Worm (Caenorhabditis elegans) whole organism, midembryonic: ENCODE results near the gene C01G6.9.

Experiments
- T22C8.4 ChIP-seq: fragments of 200-800 bp; sonication (Bioruptor generic); IDR thresholded peaks from 2 replicates; pipeline ENCODE4 v1.3.6; 2022; ENCODE audit warnings: missing genetic modification characterization, missing compliant biosample characterization
- cog-1 ChIP-seq: sonication (generic microtip); optimal IDR thresholded peaks from 2 replicates; lab custom pipeline; 2016; ENCODE audit warnings: missing genetic modification characterization, missing compliant biosample characterization
- flt-1 ChIP-seq: fragments of 200-800 bp; sonication (Bioruptor generic); IDR thresholded peaks from 2 replicates; pipeline ENCODE4 v1.3.6; 2022; ENCODE audit warnings: missing genetic modification characterization, missing compliant biosample characterization
- klf-2 ChIP-seq: fragments of 200-800 bp; sonication (Bioruptor generic); conservative IDR thresholded peaks from 2 replicates; pipeline ENCODE4 v1.3.6; 2022; ENCODE audit warnings: missing genetic modification reagents, missing genetic modification characterization, missing compliant biosample characterization
- med-1 ChIP-seq: sonication (generic microtip); optimal IDR thresholded peaks from 2 replicates; lab custom pipeline; 2017; ENCODE audit warnings: missing genetic modification characterization, mild to moderate bottlenecking, missing compliant biosample characterization, antibody characterized with exemption, missing genetic modification reagents; ENCODE audit not compliant: insufficient read depth
- ref-1 ChIP-seq: fragments of 200-800 bp; sonication (Bioruptor generic); conservative IDR thresholded peaks from 2 replicates; pipeline ENCODE4 v1.3.6; 2022; ENCODE audit warnings: missing genetic modification reagents, missing genetic modification characterization, missing compliant biosample characterization
- tab-1 ChIP-seq: fragments of 200-800 bp; sonication (Bioruptor generic); IDR thresholded peaks from 2 replicates; pipeline ENCODE4 v1.3.6; 2022; ENCODE audit warnings: missing genetic modification characterization, missing compliant biosample characterization
- ztf-23 ChIP-seq: fragments of 200-800 bp; sonication (Bioruptor generic); IDR thresholded peaks from 2 replicates; pipeline ENCODE4 v1.3.6; 2022; ENCODE audit warnings: missing genetic modification reagents, missing genetic modification characterization, missing compliant biosample characterization
- ztf-29 ChIP-seq: fragments of 200-800 bp; sonication (Bioruptor generic); IDR thresholded peaks from 2 replicates; pipeline ENCODE4 v1.3.6; 2022; ENCODE audit warnings: missing genetic modification reagents, missing genetic modification characterization, missing compliant biosample characterization

Gene C01G6.9

ce11 chrII:9310794-9311193 lies 15.2 kb upstream of the C01G6.9 start:
- no peak for TF ChIP-seq ref-1 (GFP tag; lab: Robert Waterston, UW)
- no peak for TF ChIP-seq cog-1 (tag; lab: Kevin White, UChicago)
- no peak for TF ChIP-seq ztf-23
- TF ChIP-seq med-1 = no peak
- TF ChIP-seq flt-1 (GFP tag; lab: Robert Waterston, UW) = no peak
- TF ChIP-seq T22C8.4 (GFP tag; lab: Robert Waterston, UW) = no peak
- TF ChIP-seq tab-1 = no peak
- no peak for TF ChIP-seq klf-2 (GFP tag; lab: Robert Waterston, UW)
- no peak for TF ChIP-seq ztf-29 (GFP tag; lab: Robert Waterston, UW)

- no peak for TF ChIP-seq klf-2 (GFP tag; lab: Robert Waterston, UW)
- no peak for TF ChIP-seq ztf-29 (GFP tag; lab: Robert Waterston, UW)
- TF ChIP-seq cog-1 (tag; lab: Kevin White, UChicago) = no peak
- TF ChIP-seq ztf-23 = no peak
- TF ChIP-seq T22C8.4 (GFP tag; lab: Robert Waterston, UW) = no peak
- TF ChIP-seq tab-1 = no peak
- TF ChIP-seq med-1 = no peak
- no peak for TF ChIP-seq flt-1 (GFP tag; lab: Robert Waterston, UW)
- TF ChIP-seq ref-1 (GFP tag; lab: Robert Waterston, UW) = no peak
These were observed 14.6 kb upstream of the C01G6.9 start, which contains the start of gene cam-1 for ce11 chrII:9310204-9310603. TSS of gene cam-1 (minus strand) at chrII:9310304.

ce11 chrII:9308614-9309046 lies 13.0 kb upstream of the C01G6.9 start:
- TF ChIP-seq T22C8.4 (GFP tag; lab: Robert Waterston, UW) (no peak), flt-1 (GFP tag; lab: Robert Waterston, UW) (0 out of 2 replicates have a peak, but pooled peaks have one; percentile 62), cog-1 (tag; lab: Kevin White, UChicago) (peak; percentile 59), tab-1 (peak; percentile 59; the same call in 1 of the 2 replicates), med-1 (no peak), klf-2 (GFP tag; lab: Robert Waterston, UW) (no peak)

- no peak for TF ChIP-seq klf-2 (GFP tag; lab: Robert Waterston, UW)
- TF ChIP-seq cog-1 (tag; lab: Kevin White, UChicago) = no peak
- no peak for TF ChIP-seq tab-1
- no peak for TF ChIP-seq ref-1 (GFP tag; lab: Robert Waterston, UW)
These were observed 11.2 kb upstream of the C01G6.9 start for ce11 chrII:9306835-9307234.

ce11 chrII:9305575-9305974 lies 10.0 kb upstream of the C01G6.9 start:
- TF ChIP-seq ztf-23 (no peak), T22C8.4 (GFP tag; lab: Robert Waterston, UW) (no peak), ref-1 (GFP tag; lab: Robert Waterston, UW) (no peak), cog-1 (tag; lab: Kevin White, UChicago) (no peak), tab-1 (no peak), klf-2 (GFP tag; lab: Robert Waterston, UW) (no peak), flt-1 (GFP tag; lab: Robert Waterston, UW) (no peak), ztf-29 (GFP tag; lab: Robert Waterston, UW) (no peak), med-1 (no peak)

- TF ChIP-seq ref-1 (GFP tag; lab: Robert Waterston, UW) (no peak), tab-1 (0 out of 2 replicates have a peak, but pooled peaks have one; percentile 26), cog-1 (tag; lab: Kevin White, UChicago) (no peak)
These were observed 9.2 kb upstream of the C01G6.9 start for ce11 chrII:9304849-9305248.

ce11 chrII:9303545-9303944 lies 7.9 kb upstream of the C01G6.9 start:
- no peak for TF ChIP-seq tab-1
- TF ChIP-seq flt-1 (GFP tag; lab: Robert Waterston, UW) = 0 out of 2 replicates have a peak, but pooled peaks have one; percentile 52
- TF ChIP-seq med-1 = no peak
- no peak for TF ChIP-seq ref-1 (GFP tag; lab: Robert Waterston, UW)
- TF ChIP-seq T22C8.4 (GFP tag; lab: Robert Waterston, UW) = no peak
- no peak for TF ChIP-seq cog-1 (tag; lab: Kevin White, UChicago)
- no peak for TF ChIP-seq klf-2 (GFP tag; lab: Robert Waterston, UW)
- no peak for TF ChIP-seq ztf-29 (GFP tag; lab: Robert Waterston, UW)
- no peak for TF ChIP-seq ztf-23

- TF ChIP-seq ztf-23 = no peak
- TF ChIP-seq ztf-29 (GFP tag; lab: Robert Waterston, UW) = no peak
- TF ChIP-seq T22C8.4 (GFP tag; lab: Robert Waterston, UW) = no peak
- no peak for TF ChIP-seq flt-1 (GFP tag; lab: Robert Waterston, UW)
- TF ChIP-seq ref-1 (GFP tag; lab: Robert Waterston, UW) = no peak
- TF ChIP-seq cog-1 (tag; lab: Kevin White, UChicago) = no peak
- TF ChIP-seq tab-1 = no peak
- no peak for TF ChIP-seq klf-2 (GFP tag; lab: Robert Waterston, UW)
- TF ChIP-seq med-1 = no peak
These were observed 5.4 kb upstream of the C01G6.9 start for ce11 chrII:9301065-9301464.

ce11 chrII:9299679-9300078 lies 4.1 kb upstream of the C01G6.9 start:
- no peak for TF ChIP-seq T22C8.4 (GFP tag; lab: Robert Waterston, UW)
- TF ChIP-seq flt-1 (GFP tag; lab: Robert Waterston, UW) = no peak
- TF ChIP-seq cog-1 (tag; lab: Kevin White, UChicago) = no peak
- TF ChIP-seq ztf-29 (GFP tag; lab: Robert Waterston, UW) = no peak
- no peak for TF ChIP-seq ztf-23

ce11 chrII:9291632-9292031 lies 4.0 kb downstream of the C01G6.9 start, which contains the start of gene acs-7:
TSS of gene acs-7 (plus strand) at chrII:9292017.
- TF ChIP-seq cog-1 (tag; lab: Kevin White, UChicago) (no peak), tab-1 (no peak), flt-1 (GFP tag; lab: Robert Waterston, UW) (no peak), klf-2 (GFP tag; lab: Robert Waterston, UW) (no peak), ztf-29 (GFP tag; lab: Robert Waterston, UW) (no peak)
